ENCODE assay signal across 5 fruit fly cellular contexts in the genomic region with DNA sequence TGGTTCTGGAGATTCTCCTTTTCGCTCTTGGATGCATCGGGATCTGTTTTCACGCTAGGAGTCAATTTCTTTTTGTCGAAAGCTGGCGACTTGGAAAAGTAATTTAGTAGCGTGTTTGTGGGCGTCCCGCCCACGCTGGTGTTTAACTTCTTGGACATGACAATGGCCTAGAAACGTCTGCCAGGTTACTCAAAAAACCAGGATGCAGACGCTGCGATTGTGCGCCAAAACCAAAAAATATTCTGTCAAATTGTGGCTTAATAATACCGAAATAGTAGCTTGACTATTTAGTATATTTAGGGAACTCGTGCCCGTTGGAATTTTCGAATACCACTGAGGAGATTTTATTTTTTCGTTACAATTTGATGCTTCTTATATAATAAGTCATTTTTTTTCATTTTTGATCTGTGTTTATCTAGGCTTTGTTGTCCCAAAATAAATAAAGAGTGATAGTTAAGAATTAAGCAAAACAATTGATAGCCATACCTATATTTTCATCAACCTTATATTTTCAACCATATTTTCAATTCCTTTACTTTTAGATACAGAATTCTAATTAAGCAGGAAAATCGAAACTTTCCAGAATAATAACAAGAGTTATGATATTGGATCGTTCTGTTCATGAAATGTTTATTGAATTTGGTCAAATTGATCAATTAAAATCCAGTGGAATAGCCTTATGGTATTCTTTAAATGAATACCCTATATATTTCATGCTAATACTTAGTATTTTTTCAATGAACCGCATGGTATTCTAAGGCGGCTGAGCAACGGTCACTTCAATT.
TF ChIP-seq lines count a peak whose summit lies in the region.

A gene (minus strand): TSS at position 233 of the 785 bp plus-strand sequence.
A gene (plus strand): TSS at position 771 of the 785 bp plus-strand sequence.

- TF ChIP-seq CTCF in whole organism, embryonic (GFP tag; optimal IDR thresholded peaks at IDR 0.05; lab: Kevin White, UChicago), result no peak

TF ChIP-seq in whole organism, adult, 20 proteins besides CTCF, POLR2A, EP300 and RAD21 (continues in another document):
- TF ChIP-seq Clk (GFP tag; optimal IDR thresholded peaks at IDR 0.05; lab: Kevin White, UChicago), result peak; percentile 22
- no peak for TF ChIP-seq kay (GFP tag; lab: Kevin White, UChicago; ENCODE audit: borderline replicate concordance)
- peak; percentile 58 for TF ChIP-seq CG12768 (GFP tag; optimal IDR thresholded peaks at IDR 0.05; lab: Kevin White, UChicago)
- peak; percentile 54 for TF ChIP-seq CG14711 (tag; optimal IDR thresholded peaks at IDR 0.05; lab: Kevin White, UChicago)
- no peak for TF ChIP-seq bab1 (GFP tag; optimal IDR thresholded peaks at IDR 0.05; lab: Kevin White, UChicago)
- TF ChIP-seq CG7045 (GFP tag; optimal IDR thresholded peaks at IDR 0.05; lab: Kevin White, UChicago), result peak; percentile 67
- peak; percentile 59 for TF ChIP-seq CG1620 (GFP tag; optimal IDR thresholded peaks at IDR 0.05; lab: Kevin White, UChicago)
- no peak for TF ChIP-seq Crg-1 (GFP tag; optimal IDR thresholded peaks at IDR 0.05; lab: Kevin White, UChicago)
- no peak for TF ChIP-seq cnc (optimal IDR thresholded peaks at IDR 0.05; lab: Kevin White, UChicago)
- TF ChIP-seq CG11617 (GFP tag; optimal IDR thresholded peaks at IDR 0.05; lab: Kevin White, UChicago), result peak; percentile 60
- no peak for TF ChIP-seq cic (GFP tag; optimal IDR thresholded peaks at IDR 0.05; lab: Kevin White, UChicago)
- peak; percentile 84 for TF ChIP-seq toe (GFP tag; optimal IDR thresholded peaks at IDR 0.05; lab: Kevin White, UChicago)
- TF ChIP-seq CG33017 (tag; optimal IDR thresholded peaks at IDR 0.05; lab: Kevin White, UChicago), result no peak
- TF ChIP-seq tj (GFP tag; optimal IDR thresholded peaks at IDR 0.05; lab: Kevin White, UChicago), result peak; percentile 30
- no peak for TF ChIP-seq Mnt (GFP tag; optimal IDR thresholded peaks at IDR 0.05; lab: Kevin White, UChicago)
- TF ChIP-seq CG5204 (GFP tag; optimal IDR thresholded peaks at IDR 0.05; lab: Kevin White, UChicago), result no peak

TF ChIP-seq in whole organism, embryonic, 481 proteins besides CTCF, POLR2A, EP300 and RAD21 (continues in another document):
- TF ChIP-seq CG3281 (GFP tag; optimal IDR thresholded peaks at IDR 0.05; lab: Kevin White, UChicago) (peak; percentile 57), NC2α (GFP tag; optimal IDR thresholded peaks at IDR 0.05; lab: Kevin White, UChicago) (peak; percentile 13), Dek (tag; optimal IDR thresholded peaks at IDR 0.05; lab: Kevin White, UChicago) (peak; percentile 30), D19A (tag; optimal IDR thresholded peaks at IDR 0.05; lab: Kevin White, UChicago) (peak; percentile 49), CG32772 (GFP tag; IDR thresholded peaks at IDR 0.05; lab: Robert Waterston, UW) (peak; percentile 40), gro (GFP tag; optimal IDR thresholded peaks at IDR 0.05; lab: Kevin White, UChicago) (no peak), CG2875 (GFP tag; optimal IDR thresholded peaks at IDR 0.05; lab: Kevin White, UChicago) (no peak), Asciz (GFP tag; optimal IDR thresholded peaks at IDR 0.05; lab: Kevin White, UChicago) (no peak), CG2889 (GFP tag; IDR thresholded peaks at IDR 0.05; lab: Robert Waterston, UW) (0 out of 3 replicates have a peak, but pooled peaks have one; percentile 35), CG16779 (GFP tag; IDR thresholded peaks at IDR 0.05; lab: Robert Waterston, UW) (no peak), Adf1 (GFP tag; IDR thresholded peaks at IDR 0.05; lab: Robert Waterston, UW) (no peak), CG4328 (GFP tag; optimal IDR thresholded peaks at IDR 0.05; lab: Kevin White, UChicago) (peak; percentile 42), Dip3 (GFP tag; optimal IDR thresholded peaks at IDR 0.05; lab: Kevin White, UChicago) (peak; percentile 70), Opbp (GFP tag; IDR thresholded peaks at IDR 0.05; lab: Robert Waterston, UW; ENCODE audit: partially characterized antibody) (no peak), sc (optimal IDR thresholded peaks at IDR 0.05; lab: Kevin White, UChicago) (no peak), sc (GFP tag; optimal IDR thresholded peaks at IDR 0.05; lab: Kevin White, UChicago) (peak; percentile 46)

TF ChIP-seq in whole organism, prepupa, 60 proteins besides CTCF, POLR2A, EP300 and RAD21 (continues in another document):
- TF ChIP-seq dac (GFP tag; optimal IDR thresholded peaks at IDR 0.05; lab: Kevin White, UChicago) (no peak), fd59A (GFP tag; optimal IDR thresholded peaks at IDR 0.05; lab: Kevin White, UChicago) (peak; percentile 19), CG31627 (GFP tag; optimal IDR thresholded peaks at IDR 0.05; lab: Kevin White, UChicago) (peak; percentile 80), Gug (GFP tag; IDR thresholded peaks at IDR 0.05; lab: Robert Waterston, UW) (peak; percentile 15; the same call in 1 of the 2 replicates), CG4318 (GFP tag; optimal IDR thresholded peaks at IDR 0.05; lab: Kevin White, UChicago) (peak; percentile 72), lz (GFP tag; optimal IDR thresholded peaks at IDR 0.05; lab: Kevin White, UChicago) (peak; percentile 54), CG6163 (GFP tag; IDR thresholded peaks at IDR 0.05; lab: Robert Waterston, UW) (0 out of 3 replicates have a peak, but pooled peaks have one; percentile 52), ss (GFP tag; optimal IDR thresholded peaks at IDR 0.05; lab: Kevin White, UChicago) (no peak), Ets21C (GFP tag; optimal IDR thresholded peaks at IDR 0.05; lab: Kevin White, UChicago) (peak; percentile 55), Ets96B (tag; optimal IDR thresholded peaks at IDR 0.05; lab: Kevin White, UChicago) (peak; percentile 62), CG11294 (GFP tag; IDR thresholded peaks at IDR 0.05; lab: Robert Waterston, UW) (peak; percentile 41; the same call in 1 of the 2 replicates), Hr39 (GFP tag; optimal IDR thresholded peaks at IDR 0.05; lab: Kevin White, UChicago) (peak; percentile 84), CG8119 (GFP tag; IDR thresholded peaks at IDR 0.05; lab: Robert Waterston, UW) (peak; percentile 48; the same call in 2 of the 3 replicates), Smox (GFP tag; optimal IDR thresholded peaks at IDR 0.05; lab: Kevin White, UChicago) (no peak), CG11762 (GFP tag; optimal IDR thresholded peaks at IDR 0.05; lab: Kevin White, UChicago; ENCODE audit: insufficient read depth) (peak; percentile 61), Sox15 (GFP tag; optimal IDR thresholded peaks at IDR 0.05; lab: Kevin White, UChicago) (peak; percentile 76)

TF ChIP-seq in whole organism, pupa, 21 proteins besides CTCF, POLR2A, EP300 and RAD21:
- TF ChIP-seq CG17806 (tag; optimal IDR thresholded peaks at IDR 0.05; lab: Kevin White, UChicago) (peak; percentile 65), CG8159 (tag; optimal IDR thresholded peaks at IDR 0.05; lab: Kevin White, UChicago) (peak; percentile 76), D1 (tag; optimal IDR thresholded peaks at IDR 0.05; lab: Kevin White, UChicago) (no peak), CG32121 (GFP tag; IDR thresholded peaks at IDR 0.05; lab: Robert Waterston, UW) (no peak), fd96Ca (GFP tag; IDR thresholded peaks at IDR 0.05; lab: Robert Waterston, UW) (no peak), CG9948 (tag; optimal IDR thresholded peaks at IDR 0.05; lab: Kevin White, UChicago) (peak; percentile 75), Pif1B (GFP tag; optimal IDR thresholded peaks at IDR 0.05; lab: Kevin White, UChicago) (no peak), CG4496 (GFP tag; IDR thresholded peaks at IDR 0.05; lab: Robert Waterston, UW) (peak; percentile 53; the same call in 2 of the 3 replicates), CG15710 (tag; optimal IDR thresholded peaks at IDR 0.05; lab: Kevin White, UChicago) (peak; percentile 75), CG8301 (tag; optimal IDR thresholded peaks at IDR 0.05; lab: Kevin White, UChicago) (peak; percentile 62), EcR (GFP tag; optimal IDR thresholded peaks at IDR 0.05; lab: Kevin White, UChicago) (no peak), CG34367 (tag; optimal IDR thresholded peaks at IDR 0.05; lab: Kevin White, UChicago) (peak; percentile 66), gl (tag; optimal IDR thresholded peaks at IDR 0.05; lab: Kevin White, UChicago) (no peak), Ets98B (GFP tag; IDR thresholded peaks at IDR 0.05; lab: Robert Waterston, UW) (no peak; the same call in 1 of the 2 replicates), CG13204 (GFP tag; optimal IDR thresholded peaks at IDR 0.05; lab: Kevin White, UChicago) (no peak), CG10348 (GFP tag; IDR thresholded peaks at IDR 0.05; lab: Robert Waterston, UW) (0 out of 2 replicates have a peak, but pooled peaks have one; percentile 23), Snoo (tag; optimal IDR thresholded peaks at IDR 0.05; lab: Kevin White, UChicago) (peak; percentile 44), CG12605 (GFP tag; IDR thresholded peaks at IDR 0.05; lab: Robert Waterston, UW) (no peak)

TF ChIP-seq in whole organism, wandering third instar larva, 38 proteins besides CTCF, POLR2A, EP300 and RAD21 (continues in another document):
- TF ChIP-seq Myc (optimal IDR thresholded peaks at IDR 0.05; lab: Kevin White, UChicago) (no peak), fru (GFP tag; optimal IDR thresholded peaks at IDR 0.05; lab: Kevin White, UChicago) (no peak), jim (GFP tag; optimal IDR thresholded peaks at IDR 0.05; lab: Kevin White, UChicago) (no peak), lola (GFP tag; optimal IDR thresholded peaks at IDR 0.05; lab: Kevin White, UChicago) (no peak), dl (GFP tag; optimal IDR thresholded peaks at IDR 0.05; lab: Kevin White, UChicago; ENCODE audit: insufficient read depth in 1 of 2, partially characterized antibody in 2 of 2) (no peak), HLH106 (tag; optimal IDR thresholded peaks at IDR 0.05; lab: Kevin White, UChicago) (peak; percentile 63), Hnf4 (GFP tag; optimal IDR thresholded peaks at IDR 0.05; lab: Kevin White, UChicago) (no peak), N (GFP tag; optimal IDR thresholded peaks at IDR 0.05; lab: Kevin White, UChicago) (no peak), brk (GFP tag; optimal IDR thresholded peaks at IDR 0.05; lab: Kevin White, UChicago) (no peak), woc (GFP tag; optimal IDR thresholded peaks at IDR 0.05; lab: Kevin White, UChicago) (no peak), h (GFP tag; optimal IDR thresholded peaks at IDR 0.05; lab: Kevin White, UChicago) (no peak), Vsx2 (GFP tag; optimal IDR thresholded peaks at IDR 0.05; lab: Kevin White, UChicago; ENCODE audit: partially characterized antibody) (no peak), Rel (GFP tag; optimal IDR thresholded peaks at IDR 0.05; lab: Kevin White, UChicago) (no peak), Rel (tag; optimal IDR thresholded peaks at IDR 0.05; lab: Kevin White, UChicago) (no peak), ey (GFP tag; optimal IDR thresholded peaks at IDR 0.05; lab: Kevin White, UChicago) (peak; percentile 46), sv (GFP tag; optimal IDR thresholded peaks at IDR 0.05; lab: Kevin White, UChicago) (peak; percentile 35), Sp1 (GFP tag; optimal IDR thresholded peaks at IDR 0.05; lab: Kevin White, UChicago) (peak; percentile 61), Dfd (GFP tag; optimal IDR thresholded peaks at IDR 0.05; lab: Kevin White, UChicago) (no peak), GATAd (GFP tag; optimal IDR thresholded peaks at IDR 0.05; lab: Kevin White, UChicago) (no peak), pan (optimal IDR thresholded peaks at IDR 0.05; lab: Kevin White, UChicago) (no peak), foxo (GFP tag; optimal IDR thresholded peaks at IDR 0.05; lab: Kevin White, UChicago) (no peak), Abd-B (GFP tag; optimal IDR thresholded peaks at IDR 0.05; lab: Kevin White, UChicago) (no peak)
